Fruit fly (Drosophila melanogaster): ENCODE data around the gene sturkopf.

sturkopf gene

dm6 chr3L:1323136-1323535 lies 10.0 kb upstream of the sturkopf start (continued):
- TF ChIP-seq crp (GFP tag; optimal IDR thresholded peaks at IDR 0.05) = no peak
- no peak for TF ChIP-seq CG11247 (GFP tag; IDR thresholded peaks at IDR 0.05)
- TF ChIP-seq Awh (GFP tag; IDR thresholded peaks at IDR 0.05) = no peak
- peak; percentile 60 for TF ChIP-seq CG9437 (GFP tag; optimal IDR thresholded peaks at IDR 0.05)
- TF ChIP-seq CG18764 (GFP tag; optimal IDR thresholded peaks at IDR 0.05) = peak; percentile 50
- TF ChIP-seq CG7928 (GFP tag; optimal IDR thresholded peaks at IDR 0.05) = no peak
- peak; percentile 10; the same call in 1 of the 2 replicates for TF ChIP-seq dan (GFP tag; IDR thresholded peaks at IDR 0.05)
- TF ChIP-seq CG5953 (GFP tag; IDR thresholded peaks at IDR 0.05) = peak; percentile 43; the same call in 1 of the 2 replicates
- TF ChIP-seq Hsf (GFP tag; optimal IDR thresholded peaks at IDR 0.05) = peak; percentile 77
- peak; percentile 46; the same call in 1 of the 2 replicates for TF ChIP-seq CG7372 (GFP tag; IDR thresholded peaks at IDR 0.05)
- peak; percentile 81 for TF ChIP-seq CG11504 (tag; optimal IDR thresholded peaks at IDR 0.05)
- TF ChIP-seq schlank (tag; optimal IDR thresholded peaks at IDR 0.05) = no peak
- no peak for TF ChIP-seq ash1 (GFP tag; optimal IDR thresholded peaks at IDR 0.05)
- TF ChIP-seq Abd-B (GFP tag; optimal IDR thresholded peaks at IDR 0.05) = peak; percentile 76
- no peak for TF ChIP-seq cas (GFP tag; IDR thresholded peaks at IDR 0.05)
- peak; percentile 82 for TF ChIP-seq Oli (tag; optimal IDR thresholded peaks at IDR 0.05)
- no peak for TF ChIP-seq HLH4C (GFP tag; IDR thresholded peaks at IDR 0.05; ENCODE audit: partially characterized antibody)
- TF ChIP-seq Xrp1 (GFP tag; IDR thresholded peaks at IDR 0.05) = peak; percentile 84
- peak; percentile 88 for TF ChIP-seq Blimp-1 (GFP tag; optimal IDR thresholded peaks at IDR 0.05)
- no peak for TF ChIP-seq Elba2 (GFP tag; optimal IDR thresholded peaks at IDR 0.05)
- TF ChIP-seq Ets97D (GFP tag; optimal IDR thresholded peaks at IDR 0.05) = peak; percentile 14
- TF ChIP-seq bsh (GFP tag; optimal IDR thresholded peaks at IDR 0.05) = peak in 1 of 2 experiments; percentile 95
- TF ChIP-seq CG18476 (GFP tag; optimal IDR thresholded peaks at IDR 0.05) = no peak
- 0 out of 2 replicates have a peak, but pooled peaks have one; percentile 12 for TF ChIP-seq CG1024 (GFP tag; IDR thresholded peaks at IDR 0.05)
- peak; percentile 40; the same call in 1 of the 2 replicates for TF ChIP-seq CG14441 (GFP tag; IDR thresholded peaks at IDR 0.05)
- no peak for TF ChIP-seq Doc2 (GFP tag; IDR thresholded peaks at IDR 0.05)
- TF ChIP-seq CG32767 (GFP tag; IDR thresholded peaks at IDR 0.05) = peak; percentile 65; the same call in 1 of the 2 replicates
- TF ChIP-seq Hey (tag; optimal IDR thresholded peaks at IDR 0.05) = no peak
- peak; percentile 49 for TF ChIP-seq Lhr (GFP tag; optimal IDR thresholded peaks at IDR 0.05)
- TF ChIP-seq CG4617 (GFP tag; optimal IDR thresholded peaks at IDR 0.05; ENCODE audit: borderline replicate concordance) = peak; percentile 13
- no peak for TF ChIP-seq Drgx (GFP tag; IDR thresholded peaks at IDR 0.05)
- TF ChIP-seq CG31441 (GFP tag; IDR thresholded peaks at IDR 0.05) = peak; percentile 71
- TF ChIP-seq CG10209 (GFP tag; optimal IDR thresholded peaks at IDR 0.05) = peak; percentile 73
- TF ChIP-seq CG13123 (GFP tag; optimal IDR thresholded peaks at IDR 0.05) = no peak
- TF ChIP-seq CG4360 (GFP tag; IDR thresholded peaks at IDR 0.05) = 0 out of 2 replicates have a peak, but pooled peaks have one; percentile 4
- peak; percentile 62 for TF ChIP-seq onecut (GFP tag; IDR thresholded peaks at IDR 0.05)
- TF ChIP-seq croc (GFP tag; conservative IDR thresholded peaks at IDR 0.05) = peak; percentile 71
- peak; percentile 4 for TF ChIP-seq NK7.1 (GFP tag; optimal IDR thresholded peaks at IDR 0.05)
- peak; percentile 77 for TF ChIP-seq CG7839 (tag; optimal IDR thresholded peaks at IDR 0.05)
- no peak for TF ChIP-seq eve (GFP tag; optimal IDR thresholded peaks at IDR 0.05)
- TF ChIP-seq CG10147 (GFP tag; optimal IDR thresholded peaks at IDR 0.05) = peak; percentile 44
- TF ChIP-seq Gug (GFP tag; IDR thresholded peaks at IDR 0.05) = peak; percentile 37; the same call in 1 of the 4 replicates
- no peak for TF ChIP-seq CrebB (tag; optimal IDR thresholded peaks at IDR 0.05)
- TF ChIP-seq dpn (GFP tag; optimal IDR thresholded peaks at IDR 0.05) = peak; percentile 60 to 75
- TF ChIP-seq CG30431 (GFP tag; optimal IDR thresholded peaks at IDR 0.05) = peak; percentile 68
- peak; percentile 67 for TF ChIP-seq trem (tag; optimal IDR thresholded peaks at IDR 0.05)
- TF ChIP-seq CG8944 (GFP tag; optimal IDR thresholded peaks at IDR 0.05) = peak; percentile 82
- 0 out of 2 replicates have a peak, but pooled peaks have one; percentile 15 for TF ChIP-seq GATAe (GFP tag; conservative IDR thresholded peaks at IDR 0.05)
- peak; percentile 40 for TF ChIP-seq Mad (GFP tag; optimal IDR thresholded peaks at IDR 0.05)
- TF ChIP-seq crc (GFP tag; optimal IDR thresholded peaks at IDR 0.05) = peak; percentile 38
- no peak for TF ChIP-seq Taf1 (GFP tag; IDR thresholded peaks at IDR 0.05)

All from whole organism, embryonic.